Fruit fly (Drosophila melanogaster): ENCODE measurements around the gene Wdr37.
A peak's percentile ranks its signal among the peaks of the same experiment; 100 is the strongest.

Wdr37 gene

dm6 chr3R:18412279-18413214 lies 10.0 kb upstream of the Wdr37 start, which contains the start of gene CG31122 (continued):
- TF ChIP-seq CG10431 (GFP tag; optimal IDR thresholded peaks at IDR 0.05) = peak; percentile 28
- TF ChIP-seq CG33557 (GFP tag; optimal IDR thresholded peaks at IDR 0.05) = no peak
- peak; percentile 56 for TF ChIP-seq gro (GFP tag; optimal IDR thresholded peaks at IDR 0.05)
- TF ChIP-seq cas (GFP tag; IDR thresholded peaks at IDR 0.05) = no peak
- peak; percentile 69 for TF ChIP-seq Dip3 (GFP tag; optimal IDR thresholded peaks at IDR 0.05)
- no peak for TF ChIP-seq tio (GFP tag; optimal IDR thresholded peaks at IDR 0.05)
- TF ChIP-seq chinmo (GFP tag; IDR thresholded peaks at IDR 0.05; ENCODE audit: partially characterized antibody) = peak; percentile 97
- TF ChIP-seq CG10366 (GFP tag; IDR thresholded peaks at IDR 0.05) = no peak
- peak; percentile 5 for TF ChIP-seq HHEX (GFP tag; optimal IDR thresholded peaks at IDR 0.05)
- peak; percentile 34 for TF ChIP-seq Six4 (GFP tag; optimal IDR thresholded peaks at IDR 0.05)
- TF ChIP-seq ro (GFP tag; IDR thresholded peaks at IDR 0.05) = no peak
- no peak for TF ChIP-seq nom (GFP tag; optimal IDR thresholded peaks at IDR 0.05)
- TF ChIP-seq CG8765 (GFP tag; IDR thresholded peaks at IDR 0.05) = 0 out of 2 replicates have a peak, but pooled peaks have one; percentile 19
- peak; percentile 49; the same call in 1 of the 2 replicates for TF ChIP-seq HLH3B (GFP tag; IDR thresholded peaks at IDR 0.05)
- TF ChIP-seq nerfin-2 (GFP tag; IDR thresholded peaks at IDR 0.05; ENCODE audit: partially characterized antibody) = peak; percentile 90
- no peak for TF ChIP-seq Max (GFP tag; optimal IDR thresholded peaks at IDR 0.05)
- peak; percentile 97 for TF ChIP-seq BEAF-32 (GFP tag; optimal IDR thresholded peaks at IDR 0.05)
- TF ChIP-seq Hmr (GFP tag; optimal IDR thresholded peaks at IDR 0.05) = peak; percentile 3
- no peak for TF ChIP-seq Optix (GFP tag; IDR thresholded peaks at IDR 0.05)
- TF ChIP-seq bsh (GFP tag; optimal IDR thresholded peaks at IDR 0.05) = peak in 1 of 2 experiments; percentile 28
- TF ChIP-seq Dll (GFP tag; IDR thresholded peaks at IDR 0.05; ENCODE audit: partially characterized antibody) = peak; percentile 99
- peak; percentile 59 for TF ChIP-seq CG9817 (tag; optimal IDR thresholded peaks at IDR 0.05)
- no peak for TF ChIP-seq Kr (GFP tag; optimal IDR thresholded peaks at IDR 0.05)
- peak; percentile 66 for TF ChIP-seq Blimp-1 (GFP tag; optimal IDR thresholded peaks at IDR 0.05)
- TF ChIP-seq CG1233 (GFP tag; optimal IDR thresholded peaks at IDR 0.05) = peak; percentile 18
- TF ChIP-seq Ptx1 (GFP tag; IDR thresholded peaks at IDR 0.05) = peak; percentile 35; the same call in 1 of the 2 replicates
- TF ChIP-seq CG12155 (GFP tag; optimal IDR thresholded peaks at IDR 0.05) = peak; percentile 53
- TF ChIP-seq CG10959 (GFP tag; IDR thresholded peaks at IDR 0.05) = no peak
- no peak for TF ChIP-seq pan (optimal IDR thresholded peaks at IDR 0.05)
- TF ChIP-seq pan (GFP tag; optimal IDR thresholded peaks at IDR 0.05 in 1 of 2, IDR thresholded peaks at IDR 0.05 in 1 of 2) = no peak
- TF ChIP-seq unpg (GFP tag; optimal IDR thresholded peaks at IDR 0.05) = no peak
- TF ChIP-seq klu (GFP tag; IDR thresholded peaks at IDR 0.05) = no peak
- no peak for TF ChIP-seq Asciz (GFP tag; optimal IDR thresholded peaks at IDR 0.05)
- peak; percentile 39 for TF ChIP-seq scrt (GFP tag; optimal IDR thresholded peaks at IDR 0.05)
- TF ChIP-seq emc (GFP tag; optimal IDR thresholded peaks at IDR 0.05) = no peak
- peak; percentile 73 for TF ChIP-seq Lhr (GFP tag; optimal IDR thresholded peaks at IDR 0.05)
- TF ChIP-seq az2 (GFP tag; optimal IDR thresholded peaks at IDR 0.05) = peak; percentile 16
- no peak for TF ChIP-seq insv (GFP tag; optimal IDR thresholded peaks at IDR 0.05)
- peak; percentile 66 for TF ChIP-seq NC2β (GFP tag; optimal IDR thresholded peaks at IDR 0.05)
- TF ChIP-seq pho (GFP tag; optimal IDR thresholded peaks at IDR 0.05) = peak; percentile 62
- TF ChIP-seq tll (GFP tag; optimal IDR thresholded peaks at IDR 0.05) = no peak
- TF ChIP-seq usp (GFP tag; optimal IDR thresholded peaks at IDR 0.05) = no peak
- peak; percentile 75 for TF ChIP-seq Dref (GFP tag; IDR thresholded peaks at IDR 0.05)
- TF ChIP-seq trem (tag; optimal IDR thresholded peaks at IDR 0.05) = peak; percentile 86
- TF ChIP-seq esg (GFP tag; conservative IDR thresholded peaks at IDR 0.05) = no peak; the same call in 1 of the 2 replicates
- TF ChIP-seq CG1832 (GFP tag; optimal IDR thresholded peaks at IDR 0.05) = no peak
- no peak for TF ChIP-seq CG32767 (GFP tag; IDR thresholded peaks at IDR 0.05)
- peak; percentile 49 to 62 for TF ChIP-seq dpn (GFP tag; optimal IDR thresholded peaks at IDR 0.05)
